Worm (Caenorhabditis elegans) whole organism, L4 larva: Measurements from ENCODE around the gene srsx-5.

Source experiments
- D1046.2 ChIP-seq: fragments of 200-800 bp; sonication (Bioruptor generic); IDR thresholded peaks from 2 replicates; pipeline ENCODE4 v1.3.6; 2022; ENCODE audit warnings: missing genetic modification characterization, missing compliant biosample characterization
- F10B5.3 ChIP-seq: sonication (generic microtip); optimal IDR thresholded peaks from 2 replicates; lab custom pipeline; 2016; ENCODE audit warnings: mild to moderate bottlenecking, missing genetic modification characterization, missing compliant biosample characterization
- F44E2.7 ChIP-seq: fragments of 200-800 bp; sonication (Bioruptor generic); IDR thresholded peaks from 2 replicates; pipeline ENCODE4 v2.1.2; 2022; ENCODE audit warnings: missing genetic modification characterization, missing compliant biosample characterization
- T20F7.1 ChIP-seq: fragments of 200-800 bp; sonication (Bioruptor generic); optimal IDR thresholded peaks from 2 replicates; lab custom pipeline; 2018; ENCODE audit warnings: mild to moderate bottlenecking, missing genetic modification characterization, missing compliant biosample characterization
- Y48G9A.11 ChIP-seq: fragments of 200-800 bp; sonication (Bioruptor generic); IDR thresholded peaks from 2 replicates; pipeline ENCODE4 v1.3.6; 2022; ENCODE audit warnings: missing genetic modification reagents, missing genetic modification characterization, missing compliant biosample characterization
- Y75B8A.6 ChIP-seq: fragments of 200-800 bp; sonication (Bioruptor generic); IDR thresholded peaks from 2 replicates; pipeline ENCODE4 v1.3.6; 2022; ENCODE audit warnings: missing genetic modification reagents, missing genetic modification characterization, missing compliant biosample characterization
- ZK337.2 ChIP-seq: fragments of 200-800 bp; sonication (Bioruptor generic); IDR thresholded peaks from 2 replicates; pipeline ENCODE4 v1.3.6; 2022; ENCODE audit warnings: missing genetic modification reagents, missing genetic modification characterization, missing compliant biosample characterization
- aha-1 ChIP-seq: fragments of 150-350 bp; peaks from one replicate; lab custom pipeline; 2014; ENCODE audit warnings: missing biosample characterization, missing genetic modification characterization
- aly-2 ChIP-seq: sonication (generic microtip); optimal IDR thresholded peaks from 2 replicates; lab custom pipeline; 2018; ENCODE audit warnings: missing biosample characterization, missing genetic modification characterization
- ceh-82 ChIP-seq: sonication (generic microtip); optimal IDR thresholded peaks from 2 replicates; lab custom pipeline; 2017; ENCODE audit warnings: missing biosample characterization, missing genetic modification characterization
- ces-1 ChIP-seq: fragments of 150-350 bp; sonication (generic microtip); optimal IDR thresholded peaks from 4 replicates; lab custom pipeline; 2014; ENCODE audit warnings: missing biosample characterization, missing genetic modification reagents, missing genetic modification characterization
- cey-2 ChIP-seq: sonication (generic microtip); optimal IDR thresholded peaks from 3 replicates; lab custom pipeline; 2017; ENCODE audit warnings: missing genetic modification characterization, mild to moderate bottlenecking, missing compliant biosample characterization, antibody characterized with exemption, borderline replicate concordance; ENCODE audit not compliant: insufficient read depth
- daf-16 ChIP-seq, 3 experiments: sonication (generic microtip); optimal IDR thresholded peaks; 2 replicates each; lab custom pipeline; 2016 to 2017; ENCODE audit warnings: missing genetic modification characterization in 3 of 3, missing genetic modification reagents in 3 of 3, mild to moderate bottlenecking in 2 of 3, missing compliant biosample characterization in 2 of 3, missing biosample characterization in 1 of 3, moderate library complexity in 1 of 3
- daf-8 ChIP-seq: fragments of 200-800 bp; sonication (Bioruptor generic); IDR thresholded peaks from 2 replicates; pipeline ENCODE4 v1.3.6; 2022; ENCODE audit warnings: missing genetic modification characterization, missing compliant biosample characterization
- egl-27 ChIP-seq: sonication (generic microtip); optimal IDR thresholded peaks from 3 replicates; lab custom pipeline; 2017; ENCODE audit warnings: missing biosample characterization, missing genetic modification reagents, missing genetic modification characterization
- lim-7 ChIP-seq: fragments of 200-800 bp; sonication (Bioruptor generic); IDR thresholded peaks from 2 replicates; pipeline ENCODE4 v1.3.6; 2022; ENCODE audit warnings: missing genetic modification characterization, missing compliant biosample characterization
- lin-15B ChIP-seq: fragments of 150-350 bp; sonication (generic microtip); optimal IDR thresholded peaks from 3 replicates; lab custom pipeline; 2014; ENCODE audit warnings: missing biosample characterization, missing genetic modification characterization
- lin-39 ChIP-seq: fragments of 150-350 bp; optimal IDR thresholded peaks from 2 replicates; lab custom pipeline; 2014; ENCODE audit warnings: missing biosample characterization, missing genetic modification reagents, missing genetic modification characterization
- madf-5 ChIP-seq, 2 experiments: fragments of 200-800 bp; sonication (Bioruptor generic); IDR thresholded peaks; 2 replicates each; pipeline ENCODE4 v1.3.6; 2022; ENCODE audit warnings: missing compliant biosample characterization in 2 of 2, missing genetic modification characterization in 2 of 2
- mxl-3 ChIP-seq: fragments of 200-800 bp; sonication (Bioruptor generic); optimal IDR thresholded peaks from 2 replicates; lab custom pipeline; 2018; ENCODE audit warnings: mild to moderate bottlenecking, missing genetic modification characterization, missing compliant biosample characterization
- nhr-102 ChIP-seq: sonication (generic microtip); optimal IDR thresholded peaks from 2 replicates; lab custom pipeline; 2016; ENCODE audit warnings: mild to moderate bottlenecking, missing genetic modification characterization, moderate library complexity, missing compliant biosample characterization
- nhr-11 ChIP-seq: fragments of 150-350 bp; optimal IDR thresholded peaks from 2 replicates; lab custom pipeline; 2014; ENCODE audit warnings: missing biosample characterization, missing genetic modification characterization
- nhr-111 ChIP-seq: fragments of 200-800 bp; sonication (Bioruptor generic); optimal IDR thresholded peaks from 2 replicates; lab custom pipeline; 2018; ENCODE audit warnings: mild to moderate bottlenecking, missing genetic modification characterization, missing compliant biosample characterization
- nhr-237 ChIP-seq: sonication (generic microtip); optimal IDR thresholded peaks from 2 replicates; lab custom pipeline; 2017; ENCODE audit warnings: missing biosample characterization, missing genetic modification characterization
- nhr-41 ChIP-seq: fragments of 200-800 bp; sonication (Bioruptor generic); IDR thresholded peaks from 2 replicates; pipeline ENCODE4 v1.3.6; 2022; ENCODE audit warnings: missing genetic modification reagents, missing genetic modification characterization, missing compliant biosample characterization
- nhr-48 ChIP-seq: sonication (generic microtip); optimal IDR thresholded peaks from 2 replicates; lab custom pipeline; 2016; ENCODE audit warnings: mild to moderate bottlenecking, missing genetic modification characterization, missing compliant biosample characterization
- pha-4 ChIP-seq, 2 experiments: fragments of 150-350 bp in 1 of 2; fragments of 200-800 bp in 1 of 2; sonication (Bioruptor generic) in 1 of 2; IDR thresholded peaks in 1 of 2; optimal IDR thresholded peaks in 1 of 2; 2 replicates each; pipeline versions ENCODE4 v1.3.6 to Lab custom; 2014 to 2022; ENCODE audit warnings: missing genetic modification characterization in 2 of 2, missing genetic modification reagents in 2 of 2, missing biosample characterization in 1 of 2, missing compliant biosample characterization in 1 of 2
- saeg-2 ChIP-seq: fragments of 200-800 bp; sonication (Bioruptor generic); IDR thresholded peaks from 2 replicates; pipeline ENCODE4 v1.3.6; 2022; ENCODE audit warnings: missing genetic modification reagents, missing genetic modification characterization, missing compliant biosample characterization
- spr-1 ChIP-seq: sonication (generic microtip); optimal IDR thresholded peaks from 2 replicates; lab custom pipeline; 2016; ENCODE audit warnings: mild to moderate bottlenecking, missing genetic modification characterization, missing compliant biosample characterization
- spr-3 ChIP-seq: fragments of 200-800 bp; sonication (Bioruptor generic); optimal IDR thresholded peaks from 2 replicates; lab custom pipeline; 2018; ENCODE audit warnings: mild to moderate bottlenecking, missing genetic modification characterization, missing compliant biosample characterization
- tag-97 ChIP-seq: fragments of 200-800 bp; sonication (Bioruptor generic); IDR thresholded peaks from 2 replicates; pipeline ENCODE4 v1.3.6; 2022; ENCODE audit warnings: missing genetic modification characterization, missing compliant biosample characterization
- tra-1 ChIP-seq: fragments of 200-800 bp; sonication (Bioruptor generic); IDR thresholded peaks from 2 replicates; pipeline ENCODE4 v1.3.6; 2022; ENCODE audit warnings: missing genetic modification reagents, missing genetic modification characterization, missing compliant biosample characterization
- unc-130 ChIP-seq: sonication (generic microtip); optimal IDR thresholded peaks from 2 replicates; lab custom pipeline; 2016; ENCODE audit warnings: missing genetic modification reagents, missing genetic modification characterization, missing compliant biosample characterization
- unc-62 ChIP-seq, 3 experiments: fragments of 150-350 bp in 1 of 3; sonication (generic microtip); optimal IDR thresholded peaks in 2 of 3; peaks in 1 of 3; 1 replicate in 1 of 3; 2 replicates in 2 of 3; lab custom pipeline; 2014 to 2017; ENCODE audit warnings: missing biosample characterization in 3 of 3, missing genetic modification characterization in 3 of 3, missing genetic modification reagents in 3 of 3, missing genotype in 1 of 3

Gene srsx-5

DNA sequence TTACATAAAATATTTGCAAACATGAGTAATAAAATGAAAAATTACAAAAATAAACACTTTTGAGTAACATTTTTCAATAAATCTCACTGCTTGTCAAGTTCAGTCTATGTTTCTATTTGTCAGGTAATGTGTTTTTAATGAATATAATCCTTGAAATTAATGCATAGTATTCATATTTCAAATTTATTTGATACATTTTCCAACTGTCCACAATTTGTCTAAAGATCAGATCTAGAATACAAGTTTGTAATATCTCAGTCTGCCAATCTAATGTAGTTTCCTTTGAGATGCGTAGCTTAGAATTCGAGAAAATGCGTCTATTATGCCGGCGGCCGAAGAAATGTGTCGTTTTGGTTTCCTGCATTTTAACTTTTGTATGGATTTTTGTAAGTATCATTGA lies 14.8 kb downstream of the srsx-5 start, which contains the start of gene Y97E10B.1:
TSS of gene Y97E10B.1 (plus strand) at position 301 of the 400 bp plus-strand sequence.
- TF ChIP-seq saeg-2 (no peak), aha-1 (peak; percentile 66)
- TF ChIP-seq, all 104 proteins: peak for 1

ce11 chrV:7946229-7946628 lies 17.5 kb downstream of the srsx-5 start:
- no peak for TF ChIP-seq mxl-3 (GFP tag; lab: Kevin White, UChicago)
- TF ChIP-seq ces-1 (GFP tag; lab: Kevin White, UChicago): no peak
- TF ChIP-seq lin-15B (tag; lab: Kevin White, UChicago): no peak
- no peak for TF ChIP-seq madf-5 (GFP tag; IDR thresholded peaks at IDR 0.05; lab: Robert Waterston, UW)
- TF ChIP-seq unc-130 (GFP tag; lab: Kevin White, UChicago): no peak
- TF ChIP-seq nhr-237 (tag; lab: Kevin White, UChicago): no peak
- no peak for TF ChIP-seq egl-27
- TF ChIP-seq T20F7.1: no peak
- no peak for TF ChIP-seq ceh-82
- TF ChIP-seq tra-1: no peak
- no peak for TF ChIP-seq pha-4 (GFP tag; IDR thresholded peaks at IDR 0.05; lab: Robert Waterston, UW)
- no peak for TF ChIP-seq pha-4 (tag; optimal IDR thresholded peaks at IDR 0.05; lab: Kevin White, UChicago)
- TF ChIP-seq nhr-41 (GFP tag; lab: Robert Waterston, UW): no peak
- no peak for TF ChIP-seq F44E2.7 (GFP tag; lab: Robert Waterston, UW)
- TF ChIP-seq unc-62 (GFP tag; optimal IDR thresholded peaks at IDR 0.05 in 1 of 2; lab: Kevin White, UChicago): peak in 1 of 2 experiments; percentile 81
- TF ChIP-seq unc-62 (tag; optimal IDR thresholded peaks at IDR 0.05; lab: Kevin White, UChicago): no peak
- TF ChIP-seq aly-2 (tag; lab: Kevin White, UChicago): no peak
- TF ChIP-seq aha-1: peak; percentile 91
- TF ChIP-seq, all 104 proteins: peak for 2

ce11 chrV:7952855-7953254 lies 24.1 kb downstream of the srsx-5 start, which contains the start of gene clec-216:
TSS of gene clec-216 (minus strand) at chrV:7952955.
- TF ChIP-seq daf-16 (GFP tag; optimal IDR thresholded peaks at IDR 0.05; lab: Kevin White, UChicago) (no peak), daf-16 (tag; optimal IDR thresholded peaks at IDR 0.05; lab: Kevin White, UChicago) (no peak), nhr-48 (tag; lab: Kevin White, UChicago) (no peak), nhr-11 (tag; lab: Kevin White, UChicago) (no peak), ces-1 (GFP tag; lab: Kevin White, UChicago) (no peak), pha-4 (GFP tag; IDR thresholded peaks at IDR 0.05; lab: Robert Waterston, UW) (no peak), pha-4 (tag; optimal IDR thresholded peaks at IDR 0.05; lab: Kevin White, UChicago) (no peak), aly-2 (tag; lab: Kevin White, UChicago) (no peak), cey-2 (no peak), nhr-111 (GFP tag; lab: Kevin White, UChicago) (no peak), ZK337.2 (GFP tag; lab: Robert Waterston, UW) (no peak), daf-8 (GFP tag; lab: Robert Waterston, UW) (no peak), Y75B8A.6 (GFP tag; lab: Robert Waterston, UW) (no peak), tra-1 (no peak), Y48G9A.11 (GFP tag; lab: Robert Waterston, UW) (no peak), spr-1 (tag; lab: Kevin White, UChicago) (no peak), tag-97 (no peak), nhr-102 (tag; lab: Kevin White, UChicago) (no peak), spr-3 (GFP tag; lab: Kevin White, UChicago) (no peak), F10B5.3 (no peak), D1046.2 (GFP tag; lab: Robert Waterston, UW) (no peak), lin-39 (tag; lab: Kevin White, UChicago) (no peak)

DNA sequence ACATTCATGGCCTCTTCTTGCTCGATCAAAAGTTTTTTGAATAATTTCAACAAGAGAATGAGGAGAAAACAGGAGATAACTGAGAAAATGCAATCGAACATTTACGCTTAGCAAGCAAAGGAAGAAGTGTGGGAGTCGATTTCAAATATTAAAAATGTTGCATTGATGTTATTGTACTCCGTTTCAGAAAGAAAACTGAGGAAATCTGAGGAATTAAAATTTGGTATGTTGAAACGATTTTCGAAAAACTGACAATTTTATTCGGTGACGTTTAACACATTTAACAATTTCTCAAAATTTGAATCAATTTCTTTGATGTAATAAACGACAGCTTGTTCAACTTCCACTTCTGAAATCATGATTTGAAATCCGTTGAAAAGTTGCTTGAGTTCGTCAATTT lies 25.8 kb downstream of the srsx-5 start, which contains the start of gene F26D11.13:
TSS of gene F26D11.13 (minus strand) at position 101 of the 400 bp plus-strand sequence.
- TF ChIP-seq lim-7 (no peak), ZK337.2 (GFP tag; lab: Robert Waterston, UW) (no peak), D1046.2 (GFP tag; lab: Robert Waterston, UW) (no peak)
